Worm (Caenorhabditis elegans) whole organism, young adult: ENCODE data around the gene tag-241.

Experiments
- B0019.2 ChIP-seq: fragments of 200-800 bp; sonication (Bioruptor generic); conservative IDR thresholded peaks from 2 replicates; pipeline ENCODE4 v1.3.6; 2022; ENCODE audit warnings: missing genetic modification reagents, missing genetic modification characterization, missing compliant biosample characterization
- B0336.3 ChIP-seq: fragments of 200-800 bp; sonication (Bioruptor generic); IDR thresholded peaks from 2 replicates; pipeline ENCODE4 v1.3.6; 2022; ENCODE audit warnings: missing genetic modification characterization, missing compliant biosample characterization
- F37B4.10 ChIP-seq: fragments of 200-800 bp; sonication (Bioruptor generic); IDR thresholded peaks from 2 replicates; pipeline ENCODE4 v1.3.6; 2022; ENCODE audit warnings: missing genetic modification characterization, missing compliant biosample characterization
- F39B2.1 ChIP-seq: fragments of 200-800 bp; sonication (Bioruptor generic); IDR thresholded peaks from 2 replicates; pipeline ENCODE4 v1.3.6; 2022; ENCODE audit warnings: missing genetic modification reagents, missing genetic modification characterization, missing compliant biosample characterization
- F49E8.2 ChIP-seq: sonication (generic microtip); optimal IDR thresholded peaks from 3 replicates; lab custom pipeline; 2017; ENCODE audit warnings: missing genetic modification characterization, mild to moderate bottlenecking, missing compliant biosample characterization, antibody characterized with exemption, moderate library complexity; ENCODE audit not compliant: insufficient read depth
- F52B5.7 ChIP-seq: sonication (generic microtip); optimal IDR thresholded peaks from 2 replicates; lab custom pipeline; 2016; ENCODE audit warnings: mild to moderate bottlenecking, missing genetic modification characterization, missing compliant biosample characterization
- Y53G8AR.9 ChIP-seq: fragments of 200-800 bp; sonication (Bioruptor generic); conservative IDR thresholded peaks from 2 replicates; pipeline ENCODE4 v1.3.6; 2022; ENCODE audit warnings: missing genetic modification reagents, missing genetic modification characterization, missing compliant biosample characterization
- ZK185.1 ChIP-seq: sonication (generic microtip); optimal IDR thresholded peaks from 2 replicates; lab custom pipeline; 2016; ENCODE audit warnings: mild to moderate bottlenecking, missing genetic modification characterization, missing compliant biosample characterization; ENCODE audit not compliant: poor library complexity, severe bottlenecking
- ama-1 ChIP-seq, 3 experiments: fragments of 150-350 bp in 1 of 3; sonication (generic microtip) in 2 of 3; optimal IDR thresholded peaks; 2 replicates each; lab custom pipeline; 2014 to 2018; ENCODE audit warnings: missing biosample characterization in 2 of 3, missing genetic modification characterization in 2 of 3, missing genetic modification reagents in 2 of 3
- aptf-3 ChIP-seq: fragments of 200-800 bp; sonication (Bioruptor generic); IDR thresholded peaks from 2 replicates; pipeline ENCODE4 v1.3.6; 2022; ENCODE audit warnings: missing genetic modification characterization, missing compliant biosample characterization
- atf-7 ChIP-seq: sonication (generic microtip); optimal IDR thresholded peaks from 2 replicates; lab custom pipeline; 2017; ENCODE audit warnings: mild to moderate bottlenecking, missing genetic modification characterization, missing compliant biosample characterization
- attf-6 ChIP-seq: fragments of 200-800 bp; sonication (Bioruptor generic); IDR thresholded peaks from 2 replicates; pipeline ENCODE4 v1.3.6; 2022; ENCODE audit warnings: missing genetic modification reagents, missing genetic modification characterization, missing compliant biosample characterization
- cebp-1 ChIP-seq, 2 experiments: fragments of 200-800 bp in 1 of 2; sonication (Bioruptor generic) in 1 of 2; sonication (generic microtip) in 1 of 2; IDR thresholded peaks in 1 of 2; optimal IDR thresholded peaks in 1 of 2; 2 replicates each; pipeline versions ENCODE4 v1.3.6 to Lab custom; 2017 to 2022; ENCODE audit warnings: missing compliant biosample characterization in 2 of 2, missing genetic modification characterization in 2 of 2, mild to moderate bottlenecking in 1 of 2, missing genetic modification reagents in 1 of 2, moderate library complexity in 1 of 2
- ceh-100 ChIP-seq: fragments of 200-800 bp; sonication (Bioruptor generic); IDR thresholded peaks from 2 replicates; pipeline ENCODE4 v1.3.6; 2022; ENCODE audit warnings: missing genetic modification reagents, missing genetic modification characterization, missing compliant biosample characterization
- ceh-27 ChIP-seq: fragments of 200-800 bp; sonication (Bioruptor generic); optimal IDR thresholded peaks from 2 replicates; lab custom pipeline; 2018; ENCODE audit warnings: mild to moderate bottlenecking, missing genetic modification characterization, moderate library complexity, missing compliant biosample characterization
- ceh-40 ChIP-seq: fragments of 200-800 bp; sonication (Bioruptor generic); IDR thresholded peaks from 2 replicates; pipeline ENCODE4 v1.3.6; 2022; ENCODE audit warnings: missing genetic modification characterization, missing compliant biosample characterization
- dox-1 ChIP-seq: fragments of 200-800 bp; sonication (Bioruptor generic); IDR thresholded peaks from 2 replicates; pipeline ENCODE4 v1.3.6; 2022; ENCODE audit warnings: missing genetic modification reagents, missing genetic modification characterization, missing compliant biosample characterization
- egl-44 ChIP-seq: fragments of 200-800 bp; sonication (Bioruptor generic); IDR thresholded peaks from 2 replicates; pipeline ENCODE4 v1.3.6; 2022; ENCODE audit warnings: missing genetic modification reagents, missing genetic modification characterization, missing compliant biosample characterization
- ekl-4 ChIP-seq: fragments of 200-800 bp; sonication (Bioruptor generic); IDR thresholded peaks from 2 replicates; pipeline ENCODE4 v1.3.6; 2022; ENCODE audit warnings: missing genetic modification reagents, missing genetic modification characterization, missing compliant biosample characterization
- ets-4 ChIP-seq: fragments of 200-800 bp; sonication (Bioruptor generic); optimal IDR thresholded peaks from 2 replicates; lab custom pipeline; 2018; ENCODE audit warnings: mild to moderate bottlenecking, missing genetic modification characterization, missing compliant biosample characterization
- fkh-3 ChIP-seq: sonication (generic microtip); optimal IDR thresholded peaks from 2 replicates; lab custom pipeline; 2016; ENCODE audit warnings: mild to moderate bottlenecking, missing genetic modification characterization, missing compliant biosample characterization
- gei-17 ChIP-seq: fragments of 200-800 bp; sonication (Bioruptor generic); optimal IDR thresholded peaks from 2 replicates; lab custom pipeline; 2018; ENCODE audit warnings: mild to moderate bottlenecking, missing genetic modification characterization, missing compliant biosample characterization
- hmg-1.2 ChIP-seq: fragments of 200-800 bp; sonication (Bioruptor generic); IDR thresholded peaks from 2 replicates; pipeline ENCODE4 v1.3.6; 2022; ENCODE audit warnings: missing genetic modification reagents, missing genetic modification characterization, missing compliant biosample characterization
- let-607 ChIP-seq, 2 experiments: fragments of 200-800 bp in 1 of 2; sonication (Bioruptor generic) in 1 of 2; sonication (generic microtip) in 1 of 2; optimal IDR thresholded peaks; 2 replicates each; lab custom pipeline; 2016 to 2018; ENCODE audit warnings: mild to moderate bottlenecking in 2 of 2, missing compliant biosample characterization in 2 of 2, missing genetic modification characterization in 2 of 2, moderate library complexity in 2 of 2, missing genotype in 1 of 2
- lin-35 ChIP-seq, 3 experiments: fragments of 150-350 bp in 2 of 3; sonication (generic microtip) in 1 of 3; optimal IDR thresholded peaks; 2 replicates each; lab custom pipeline; 2014 to 2018; ENCODE audit warnings: missing biosample characterization in 3 of 3, missing genetic modification characterization in 3 of 3, missing genetic modification reagents in 3 of 3
- lir-1 ChIP-seq: fragments of 200-800 bp; sonication (Bioruptor generic); conservative IDR thresholded peaks from 2 replicates; pipeline ENCODE4 v1.3.6; 2022; ENCODE audit warnings: missing genetic modification reagents, missing genetic modification characterization, missing compliant biosample characterization
- lsl-1 ChIP-seq: fragments of 200-800 bp; sonication (Bioruptor generic); optimal IDR thresholded peaks from 2 replicates; lab custom pipeline; 2018; ENCODE audit warnings: mild to moderate bottlenecking, missing genetic modification characterization, moderate library complexity, missing compliant biosample characterization
- lsy-27 ChIP-seq: sonication (generic microtip); optimal IDR thresholded peaks from 2 replicates; lab custom pipeline; 2017; ENCODE audit warnings: missing genetic modification characterization, mild to moderate bottlenecking, missing compliant biosample characterization, antibody characterized with exemption, missing genotype, borderline replicate concordance; ENCODE audit not compliant: insufficient read depth
- madf-10 ChIP-seq: sonication (generic microtip); optimal IDR thresholded peaks from 2 replicates; lab custom pipeline; 2016; ENCODE audit warnings: mild to moderate bottlenecking, missing genetic modification characterization, missing compliant biosample characterization
- nfya-1 ChIP-seq: sonication (generic microtip); optimal IDR thresholded peaks from 2 replicates; lab custom pipeline; 2017; ENCODE audit warnings: antibody characterized with exemption, missing compliant biosample characterization, missing genetic modification characterization, borderline replicate concordance; ENCODE audit not compliant: insufficient read depth
- nfyb-1 ChIP-seq: fragments of 200-800 bp; sonication (Bioruptor generic); IDR thresholded peaks from 2 replicates; pipeline ENCODE4 v1.3.6; 2022; ENCODE audit warnings: missing genetic modification reagents, missing genetic modification characterization, missing compliant biosample characterization
- nhr-120 ChIP-seq: fragments of 200-800 bp; sonication (Bioruptor generic); IDR thresholded peaks from 2 replicates; pipeline ENCODE4 v1.3.6; 2022; ENCODE audit warnings: missing genetic modification characterization, missing compliant biosample characterization
- nhr-80 ChIP-seq: sonication (generic microtip); optimal IDR thresholded peaks from 2 replicates; lab custom pipeline; 2016; ENCODE audit warnings: missing genetic modification characterization, missing compliant biosample characterization
- nhr-90 ChIP-seq: sonication (generic microtip); optimal IDR thresholded peaks from 2 replicates; lab custom pipeline; 2016; ENCODE audit warnings: missing genotype, mild to moderate bottlenecking, missing genetic modification characterization, missing compliant biosample characterization
- snpc-3.4 ChIP-seq: sonication (generic microtip); optimal IDR thresholded peaks from 2 replicates; lab custom pipeline; 2017; ENCODE audit warnings: missing genetic modification characterization, mild to moderate bottlenecking, missing compliant biosample characterization, antibody characterized with exemption, moderate library complexity, missing genotype, missing genetic modification reagents
- snpc-4 ChIP-seq, 5 experiments: fragments of 150-350 bp in 1 of 5; sonication (generic microtip) in 4 of 5; optimal IDR thresholded peaks; 2 replicates each; lab custom pipeline; 2014 to 2018; ENCODE audit warnings: missing genetic modification characterization in 5 of 5, missing biosample characterization in 3 of 5, antibody characterized with exemption in 2 of 5, mild to moderate bottlenecking in 2 of 5, missing compliant biosample characterization in 2 of 5, missing genotype in 2 of 5, moderate library complexity in 2 of 5, missing genetic modification reagents in 1 of 5
- somi-1 ChIP-seq: fragments of 200-800 bp; sonication (Bioruptor generic); optimal IDR thresholded peaks from 2 replicates; lab custom pipeline; 2018; ENCODE audit warnings: mild to moderate bottlenecking, missing genetic modification characterization, missing compliant biosample characterization
- tbp1 ChIP-seq: fragments of 200-800 bp; sonication (Bioruptor generic); optimal IDR thresholded peaks from 2 replicates; lab custom pipeline; 2018; ENCODE audit warnings: mild to moderate bottlenecking, missing genetic modification characterization, missing compliant biosample characterization
- tbx-9 ChIP-seq: sonication (generic microtip); optimal IDR thresholded peaks from 2 replicates; lab custom pipeline; 2016; ENCODE audit warnings: borderline replicate concordance, missing genetic modification characterization, inconsistent platforms, missing compliant biosample characterization
- tlf-1 ChIP-seq: fragments of 200-800 bp; sonication (Bioruptor generic); optimal IDR thresholded peaks from 2 replicates; lab custom pipeline; 2018; ENCODE audit warnings: mild to moderate bottlenecking, missing genetic modification characterization, missing compliant biosample characterization
- unc-130 ChIP-seq: sonication (generic microtip); optimal IDR thresholded peaks from 2 replicates; lab custom pipeline; 2016; ENCODE audit warnings: missing genetic modification reagents, missing genetic modification characterization, missing compliant biosample characterization
- zfh-2 ChIP-seq: fragments of 200-800 bp; sonication (Bioruptor generic); conservative IDR thresholded peaks from 2 replicates; pipeline ENCODE4 v1.3.6; 2022; ENCODE audit warnings: missing genetic modification reagents, missing genetic modification characterization, missing compliant biosample characterization
- ztf-18 ChIP-seq: sonication (generic microtip); optimal IDR thresholded peaks from 2 replicates; lab custom pipeline; 2016; ENCODE audit warnings: missing genotype, mild to moderate bottlenecking, missing genetic modification characterization, missing compliant biosample characterization
- ztf-22 ChIP-seq: fragments of 200-800 bp; sonication (Bioruptor generic); optimal IDR thresholded peaks from 2 replicates; lab custom pipeline; 2018; ENCODE audit warnings: mild to moderate bottlenecking, missing genetic modification characterization, moderate library complexity, missing compliant biosample characterization

The tag-241 gene

ce11 chrX:11792730-11793129 lies 31.1 kb upstream of the tag-241 start (continued):
- TF ChIP-seq F37B4.10 (GFP tag; lab: Robert Waterston, UW) (no peak), F39B2.1 (GFP tag; lab: Robert Waterston, UW) (no peak), ceh-40 (GFP tag; lab: Robert Waterston, UW) (no peak), ama-1 (optimal IDR thresholded peaks at IDR 0.05; lab: Kevin White, UChicago) (no peak), ama-1 (GFP tag; optimal IDR thresholded peaks at IDR 0.05; lab: Kevin White, UChicago) (no peak), zfh-2 (GFP tag; lab: Robert Waterston, UW) (no peak), B0019.2 (GFP tag; lab: Robert Waterston, UW) (no peak), lsl-1 (GFP tag; lab: Kevin White, UChicago) (no peak), Y53G8AR.9 (0 out of 2 replicates have a peak, but pooled peaks have one; percentile 30), tlf-1 (no peak), dox-1 (GFP tag; lab: Robert Waterston, UW) (no peak), ekl-4 (no peak; the same call in 1 of the 2 replicates), ztf-22 (GFP tag; lab: Kevin White, UChicago) (no peak), let-607 (tag; optimal IDR thresholded peaks at IDR 0.05; lab: Kevin White, UChicago) (peak; percentile 10 to 60), fkh-3 (tag; lab: Kevin White, UChicago) (no peak), ets-4 (GFP tag; lab: Kevin White, UChicago) (no peak), egl-44 (GFP tag; lab: Robert Waterston, UW) (no peak), lir-1 (GFP tag; lab: Robert Waterston, UW) (no peak), nhr-120 (GFP tag; lab: Robert Waterston, UW) (no peak), nfyb-1 (GFP tag; lab: Robert Waterston, UW) (0 out of 2 replicates have a peak, but pooled peaks have one; percentile 40), nhr-90 (tag; lab: Kevin White, UChicago) (peak; percentile 12), B0336.3 (GFP tag; lab: Robert Waterston, UW) (no peak), snpc-3.4 (tag; lab: Kevin White, UChicago) (no peak), nfya-1 (no peak), tbx-9 (tag; lab: Kevin White, UChicago) (no peak), madf-10 (peak; percentile 34), nhr-80 (tag; lab: Kevin White, UChicago) (peak; percentile 15), aptf-3 (GFP tag; lab: Robert Waterston, UW) (no peak), atf-7 (tag; lab: Kevin White, UChicago) (peak; percentile 33), F49E8.2 (no peak)

- TF ChIP-seq gei-17: peak; percentile 5
- TF ChIP-seq ZK185.1 (tag; lab: Kevin White, UChicago): peak; percentile 17
- no peak for TF ChIP-seq ceh-100 (GFP tag; lab: Robert Waterston, UW)
- TF ChIP-seq somi-1 (GFP tag; lab: Kevin White, UChicago): peak; percentile 2
- peak; percentile 86 for TF ChIP-seq zfh-2 (GFP tag; lab: Robert Waterston, UW)
- TF ChIP-seq tbp1 (GFP tag; lab: Kevin White, UChicago): peak; percentile 38
- TF ChIP-seq attf-6 (GFP tag; lab: Robert Waterston, UW): no peak
- 0 out of 2 replicates have a peak, but pooled peaks have one; percentile 47 for TF ChIP-seq B0336.3 (GFP tag; lab: Robert Waterston, UW)
- TF ChIP-seq ztf-18 (tag; lab: Kevin White, UChicago): peak; percentile 7
- peak; percentile 18 for TF ChIP-seq madf-10
- TF ChIP-seq cebp-1 (GFP tag; IDR thresholded peaks at IDR 0.05; lab: Robert Waterston, UW): no peak
- peak; percentile 71 for TF ChIP-seq cebp-1 (tag; optimal IDR thresholded peaks at IDR 0.05; lab: Kevin White, UChicago)
- TF ChIP-seq dox-1 (GFP tag; lab: Robert Waterston, UW): peak; percentile 69
- TF ChIP-seq lin-35 (GFP tag; optimal IDR thresholded peaks at IDR 0.05; lab: Kevin White, UChicago): peak in 1 of 3 experiments; percentile 52
- no peak for TF ChIP-seq F52B5.7 (tag; lab: Kevin White, UChicago)
- TF ChIP-seq unc-130 (GFP tag; lab: Kevin White, UChicago): no peak
- peak; percentile 78 for TF ChIP-seq nhr-80 (tag; lab: Kevin White, UChicago)
- no peak for TF ChIP-seq F39B2.1 (GFP tag; lab: Robert Waterston, UW)
- no peak for TF ChIP-seq snpc-4 (GFP tag; optimal IDR thresholded peaks at IDR 0.05; lab: Kevin White, UChicago)
- TF ChIP-seq snpc-4 (tag; optimal IDR thresholded peaks at IDR 0.05; lab: Kevin White, UChicago): peak in 1 of 4 experiments; percentile 33
- peak; percentile 16 for TF ChIP-seq atf-7 (tag; lab: Kevin White, UChicago)
- TF ChIP-seq ceh-27 (GFP tag; lab: Kevin White, UChicago): peak; percentile 21
- TF ChIP-seq hmg-1.2: peak; percentile 90
- TF ChIP-seq let-607 (tag; optimal IDR thresholded peaks at IDR 0.05; lab: Kevin White, UChicago): peak; percentile 85 to 87
- TF ChIP-seq lsy-27 (tag; lab: Kevin White, UChicago): no peak
Measured at ce11 chrX:11798057-11798555, 25.7 kb upstream of the tag-241 start, which contains the start of gene rsd-3. rsd-3 (plus strand) TSS chrX:11798505.
